Worm (Caenorhabditis elegans) whole organism, young adult: ENCODE results near the gene F28H6.4.

Experiments used
- F49E8.2 ChIP-seq: sonication (generic microtip); optimal IDR thresholded peaks from 3 replicates; lab custom pipeline; 2017; ENCODE audit warnings: missing genetic modification characterization, mild to moderate bottlenecking, missing compliant biosample characterization, antibody characterized with exemption, moderate library complexity; ENCODE audit not compliant: insufficient read depth
- Y95B8A.8 ChIP-seq: fragments of 200-800 bp; sonication (Bioruptor generic); IDR thresholded peaks from 2 replicates; pipeline ENCODE4 v1.3.6; 2022; ENCODE audit warnings: missing genetic modification reagents, missing genetic modification characterization, missing compliant biosample characterization
- ZK185.1 ChIP-seq: sonication (generic microtip); optimal IDR thresholded peaks from 2 replicates; lab custom pipeline; 2016; ENCODE audit warnings: mild to moderate bottlenecking, missing genetic modification characterization, missing compliant biosample characterization; ENCODE audit not compliant: poor library complexity, severe bottlenecking
- attf-5 ChIP-seq: fragments of 200-800 bp; sonication (Bioruptor generic); optimal IDR thresholded peaks from 2 replicates; lab custom pipeline; 2018; ENCODE audit warnings: mild to moderate bottlenecking, missing genetic modification characterization, missing compliant biosample characterization
- egl-44 ChIP-seq: fragments of 200-800 bp; sonication (Bioruptor generic); IDR thresholded peaks from 2 replicates; pipeline ENCODE4 v1.3.6; 2022; ENCODE audit warnings: missing genetic modification reagents, missing genetic modification characterization, missing compliant biosample characterization
- hmg-20 ChIP-seq: fragments of 200-800 bp; sonication (Bioruptor generic); IDR thresholded peaks from 2 replicates; pipeline ENCODE4 v1.3.6; 2022; ENCODE audit warnings: missing genetic modification reagents, missing genetic modification characterization, missing compliant biosample characterization
- pbrm-1 ChIP-seq: fragments of 200-800 bp; sonication (Bioruptor generic); IDR thresholded peaks from 2 replicates; pipeline ENCODE4 v1.3.6; 2022; ENCODE audit warnings: missing genetic modification reagents, missing genetic modification characterization, missing compliant biosample characterization
- tlf-1 ChIP-seq: fragments of 200-800 bp; sonication (Bioruptor generic); optimal IDR thresholded peaks from 2 replicates; lab custom pipeline; 2018; ENCODE audit warnings: mild to moderate bottlenecking, missing genetic modification characterization, missing compliant biosample characterization

- TF ChIP-seq attf-5 (GFP tag; lab: Kevin White, UChicago) (no peak), pbrm-1 (GFP tag; lab: Robert Waterston, UW) (no peak), egl-44 (GFP tag; lab: Robert Waterston, UW) (no peak), tlf-1 (GFP tag; lab: Kevin White, UChicago) (no peak), ZK185.1 (tag; lab: Kevin White, UChicago) (no peak), F49E8.2 (tag; lab: Kevin White, UChicago) (no peak), hmg-20 (GFP tag; lab: Robert Waterston, UW) (no peak), Y95B8A.8 (GFP tag; lab: Robert Waterston, UW) (no peak)
These were observed 49.1 kb upstream of the F28H6.4 start, which contains the start of gene C33G3.5 for ce11 chrX:14078574-14078973.
